Worm (Caenorhabditis elegans): ENCODE measurements around the gene W05E10.1.

Gene W05E10.1

ce11 chrV:11650720-11651119 is 40.8 kb downstream of the W05E10.1 start, which contains the start of gene zip-10 (continued):
- no peak for TF ChIP-seq unc-3 (GFP tag; conservative IDR thresholded peaks at IDR 0.05)
- TF ChIP-seq unc-3 (tag; optimal IDR thresholded peaks at IDR 0.05): no peak
- no peak for TF ChIP-seq pag-3 (tag; optimal IDR thresholded peaks at IDR 0.05; ENCODE audit: borderline replicate concordance)

- TF ChIP-seq unc-42 (tag; optimal IDR thresholded peaks at IDR 0.05): no peak
- no peak for TF ChIP-seq F13H6.1 (tag; optimal IDR thresholded peaks at IDR 0.05)
- no peak for TF ChIP-seq syd-9 (tag; optimal IDR thresholded peaks at IDR 0.05)
- no peak for TF ChIP-seq hlh-15 (tag; optimal IDR thresholded peaks at IDR 0.05)
- no peak for TF ChIP-seq K02D7.2 (tag; optimal IDR thresholded peaks at IDR 0.05)
- no peak for TF ChIP-seq nhr-11 (tag; optimal IDR thresholded peaks at IDR 0.05)
Measured at ce11 chrV:11649254-11649653, 42.2 kb downstream of the W05E10.1 start.

DNA sequence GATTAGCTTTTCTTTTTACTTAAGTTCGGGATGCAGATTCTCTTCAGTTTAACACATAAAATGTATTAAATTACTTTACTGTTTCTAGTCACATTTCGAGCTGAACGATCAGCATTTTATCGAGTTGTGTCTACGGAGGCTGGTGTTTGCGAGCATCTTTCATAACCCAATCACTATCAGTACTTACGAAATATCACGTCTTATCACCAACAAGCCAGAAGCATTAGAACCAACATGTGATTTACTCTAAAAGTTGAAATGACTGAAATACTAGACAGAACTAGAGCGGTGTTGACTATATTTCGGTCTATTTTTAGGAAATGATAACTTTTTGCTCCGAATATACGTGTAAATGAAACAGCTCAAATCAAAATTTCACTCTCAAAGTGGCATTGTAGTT is 43.1 kb downstream of the W05E10.1 start:
- TF ChIP-seq Y22D7AL.16 (tag; optimal IDR thresholded peaks at IDR 0.05) (no peak), hlh-8 (tag; optimal IDR thresholded peaks at IDR 0.05) (no peak), unc-3 (GFP tag; conservative IDR thresholded peaks at IDR 0.05) (no peak), unc-3 (tag; optimal IDR thresholded peaks at IDR 0.05) (no peak), lim-6 (tag; optimal IDR thresholded peaks at IDR 0.05) (no peak), unc-42 (tag; optimal IDR thresholded peaks at IDR 0.05) (no peak), hlh-30 (tag; optimal IDR thresholded peaks at IDR 0.05; ENCODE audit: insufficient read depth) (no peak), nfya-1 (tag; optimal IDR thresholded peaks at IDR 0.05) (no peak), sox-2 (GFP tag; IDR thresholded peaks at IDR 0.05) (no peak), tbx-2 (tag; optimal IDR thresholded peaks at IDR 0.05) (no peak), unc-86 (tag; optimal IDR thresholded peaks at IDR 0.05) (no peak), lin-11 (tag; optimal IDR thresholded peaks at IDR 0.05) (no peak), ceh-31 (tag; optimal IDR thresholded peaks at IDR 0.05) (no peak), K09A11.1 (tag; optimal IDR thresholded peaks at IDR 0.05; ENCODE audit: insufficient read depth) (no peak), mec-3 (tag; optimal IDR thresholded peaks at IDR 0.05; ENCODE audit: borderline replicate concordance) (no peak), ttx-3 (tag; optimal IDR thresholded peaks at IDR 0.05) (no peak)

- TF ChIP-seq elt-2 (tag; optimal IDR thresholded peaks at IDR 0.05) (peak; percentile 46), ceh-22 (tag; optimal IDR thresholded peaks at IDR 0.05) (no peak)
Measured at ce11 chrV:11647821-11648220, 43.7 kb downstream of the W05E10.1 start.

ce11 chrV:11645244-11645643 is 46.2 kb downstream of the W05E10.1 start, which contains the start of gene skp-1:
skp-1 (plus strand) TSS chrV:11645481.
- TF ChIP-seq che-1 (tag; optimal IDR thresholded peaks at IDR 0.05): no peak
- TF ChIP-seq npax-4 (tag; optimal IDR thresholded peaks at IDR 0.05): no peak
- TF ChIP-seq hlh-13 (GFP tag; optimal IDR thresholded peaks at IDR 0.05): no peak
- no peak for TF ChIP-seq pax-1 (tag; optimal IDR thresholded peaks at IDR 0.05)
- TF ChIP-seq ceh-14 (tag; optimal IDR thresholded peaks at IDR 0.05): no peak
- TF ChIP-seq nhr-11 (tag; optimal IDR thresholded peaks at IDR 0.05): no peak
- no peak for TF ChIP-seq Y22D7AL.16 (tag; optimal IDR thresholded peaks at IDR 0.05)

DNA sequence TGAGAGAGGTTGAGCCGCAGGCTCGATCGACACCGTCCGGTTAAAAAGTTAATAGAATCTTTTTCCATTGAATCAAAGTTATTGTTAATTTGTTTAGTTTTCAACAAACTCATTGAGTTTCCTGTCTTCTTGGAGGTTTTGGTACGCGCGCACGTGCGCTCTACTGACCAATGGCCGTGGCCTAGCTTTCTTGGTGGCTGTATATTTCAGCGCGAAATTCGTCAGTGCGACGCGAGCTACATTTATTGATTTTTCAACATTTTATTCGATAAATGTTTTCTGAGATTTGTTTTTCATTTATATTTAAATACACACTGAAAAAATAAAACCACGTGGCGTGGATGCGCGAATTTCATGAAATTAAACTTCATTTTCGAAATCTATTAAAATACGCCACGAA is 47.3 kb downstream of the W05E10.1 start, which contains the start of gene bir-1:
bir-1 (plus strand) TSS at position 312 of the 400 bp plus-strand sequence.
- peak; percentile 39 for TF ChIP-seq ref-2 (tag; optimal IDR thresholded peaks at IDR 0.05)
- TF ChIP-seq ceh-34 (tag; optimal IDR thresholded peaks at IDR 0.05): peak; percentile 13
- TF ChIP-seq odd-2 (tag; optimal IDR thresholded peaks at IDR 0.05): no peak
- no peak for TF ChIP-seq nhr-232 (tag; optimal IDR thresholded peaks at IDR 0.05)
- peak; percentile 34 for TF ChIP-seq pqm-1 (tag; optimal IDR thresholded peaks at IDR 0.05)
- peak; percentile 79 for TF ChIP-seq nfya-1 (tag; optimal IDR thresholded peaks at IDR 0.05)
- TF ChIP-seq hlh-8 (tag; optimal IDR thresholded peaks at IDR 0.05): peak; percentile 70
- peak; percentile 89 for TF ChIP-seq C08G9.2 (tag; optimal IDR thresholded peaks at IDR 0.05)
- TF ChIP-seq ceh-30 (tag; optimal IDR thresholded peaks at IDR 0.05): no peak
- no peak for TF ChIP-seq ceh-6 (GFP tag; optimal IDR thresholded peaks at IDR 0.05)
- TF ChIP-seq rnt-1 (tag; optimal IDR thresholded peaks at IDR 0.05): peak; percentile 59
- TF ChIP-seq hlh-13 (GFP tag; optimal IDR thresholded peaks at IDR 0.05): no peak
- TF ChIP-seq ceh-45 (GFP tag; IDR thresholded peaks at IDR 0.05): no peak
- TF ChIP-seq npax-4 (tag; optimal IDR thresholded peaks at IDR 0.05): no peak
- peak; percentile 95 for TF ChIP-seq ceh-48 (tag; optimal IDR thresholded peaks at IDR 0.05)
- no peak for TF ChIP-seq Y22D7AL.16 (tag; optimal IDR thresholded peaks at IDR 0.05)
- peak; percentile 55 for TF ChIP-seq fkh-6 (tag; optimal IDR thresholded peaks at IDR 0.05)
- TF ChIP-seq fax-1 (tag; optimal IDR thresholded peaks at IDR 0.05): peak; percentile 35
- peak; percentile 38 for TF ChIP-seq lim-6 (tag; optimal IDR thresholded peaks at IDR 0.05)
- TF ChIP-seq tbx-2 (tag; optimal IDR thresholded peaks at IDR 0.05): peak; percentile 91
- TF ChIP-seq hlh-30 (tag; optimal IDR thresholded peaks at IDR 0.05; ENCODE audit: insufficient read depth): peak; percentile 50
- TF ChIP-seq elt-2 (tag; optimal IDR thresholded peaks at IDR 0.05): peak; percentile 44
- TF ChIP-seq lin-11 (tag; optimal IDR thresholded peaks at IDR 0.05): no peak
- no peak for TF ChIP-seq pros-1 (tag; optimal IDR thresholded peaks at IDR 0.05)

Measured in whole organism, late embryonic.